Fruit fly (Drosophila melanogaster) whole organism, embryonic: ENCODE data around the gene ftz-f1.

Experiments used
- Adf1 ChIP-seq: fragments of 200-800 bp; sonication (Bioruptor generic); IDR thresholded peaks from 2 replicates; pipeline ENCODE4 v1.3.6; 2022; ENCODE audit warnings: missing biosample characterization, missing genetic modification characterization
- Antp ChIP-seq: fragments of 200-800 bp; sonication (Bioruptor generic); optimal IDR thresholded peaks from 3 replicates; lab custom pipeline; 2016; ENCODE audit warnings: missing biosample characterization, missing genetic modification characterization
- Bteb2 ChIP-seq: fragments of 200-800 bp; sonication (Bioruptor generic); optimal IDR thresholded peaks from 2 replicates; lab custom pipeline; 2016; ENCODE audit warnings: missing biosample characterization, missing genetic modification characterization
- CG1024 ChIP-seq: fragments of 200-800 bp; sonication (Bioruptor generic); IDR thresholded peaks from 2 replicates; pipeline ENCODE4 v1.3.6; 2022; ENCODE audit warnings: missing biosample characterization, missing genetic modification characterization
- CG10267 ChIP-seq: fragments of 200-800 bp; sonication (Bioruptor generic); optimal IDR thresholded peaks from 2 replicates; lab custom pipeline; 2018; ENCODE audit warnings: missing biosample characterization, mild to moderate bottlenecking, missing genetic modification characterization, moderate library complexity
- CG11085 ChIP-seq: fragments of 200-800 bp; sonication (Bioruptor generic); IDR thresholded peaks from 2 replicates; pipeline ENCODE4 v1.3.6; 2022; ENCODE audit warnings: missing biosample characterization, missing genetic modification characterization
- CG11093 ChIP-seq: fragments of 200-800 bp; sonication (Bioruptor generic); IDR thresholded peaks from 3 replicates; pipeline ENCODE4 v1.3.6; 2022; ENCODE audit warnings: missing biosample characterization, missing genetic modification characterization
- CG11456 ChIP-seq: fragments of 200-800 bp; sonication (Bioruptor generic); IDR thresholded peaks from 3 replicates; pipeline ENCODE4 v1.3.6; 2022; ENCODE audit warnings: missing biosample characterization, missing genetic modification characterization
- CG12219 ChIP-seq: fragments of 200-800 bp; sonication (Bioruptor generic); optimal IDR thresholded peaks from 3 replicates; lab custom pipeline; 2018; ENCODE audit warnings: missing biosample characterization, mild to moderate bottlenecking, missing genetic modification characterization
- CG12659 ChIP-seq: fragments of 200-800 bp; sonication (Bioruptor generic); optimal IDR thresholded peaks from 3 replicates; lab custom pipeline; 2017; ENCODE audit warnings: mild to moderate bottlenecking, missing biosample characterization, missing genetic modification reagents, missing genetic modification characterization
- CG16813 ChIP-seq: fragments of 200-800 bp; sonication (Bioruptor generic); IDR thresholded peaks from 3 replicates; pipeline ENCODE4 v1.3.6; 2022; ENCODE audit warnings: missing biosample characterization, missing genetic modification characterization; ENCODE audit not compliant: partially characterized antibody
- CG16863 ChIP-seq: fragments of 200-800 bp; sonication (Bioruptor generic); optimal IDR thresholded peaks from 3 replicates; lab custom pipeline; 2016; ENCODE audit warnings: missing biosample characterization, missing genetic modification characterization
- CG17328 ChIP-seq: fragments of 200-800 bp; sonication (Bioruptor generic); IDR thresholded peaks from 2 replicates; pipeline ENCODE4 v1.3.6; 2022; ENCODE audit warnings: missing biosample characterization, missing genetic modification characterization
- CG17385 ChIP-seq: fragments of 200-800 bp; sonication (Bioruptor generic); optimal IDR thresholded peaks from 3 replicates; lab custom pipeline; 2018; ENCODE audit warnings: missing biosample characterization, mild to moderate bottlenecking, missing genetic modification characterization
- CG18599 ChIP-seq: fragments of 200-800 bp; sonication (Bioruptor generic); optimal IDR thresholded peaks from 3 replicates; lab custom pipeline; 2017; ENCODE audit warnings: missing biosample characterization, missing genetic modification characterization, mild to moderate bottlenecking, moderate library complexity, missing genetic modification reagents
- CG30403 ChIP-seq: fragments of 200-800 bp; sonication (Bioruptor generic); optimal IDR thresholded peaks from 3 replicates; lab custom pipeline; 2016; ENCODE audit warnings: missing biosample characterization, missing genetic modification characterization
- CG34224 ChIP-seq: fragments of 200-800 bp; sonication (Bioruptor generic); IDR thresholded peaks from 3 replicates; pipeline ENCODE4 v1.3.6; 2022; ENCODE audit warnings: missing biosample characterization, missing genetic modification characterization; ENCODE audit not compliant: partially characterized antibody
- CG4360 ChIP-seq: fragments of 200-800 bp; sonication (Bioruptor generic); IDR thresholded peaks from 2 replicates; pipeline ENCODE4 v1.3.6; 2022; ENCODE audit warnings: missing biosample characterization, missing genetic modification characterization
- CG4404 ChIP-seq: fragments of 200-800 bp; sonication (Bioruptor generic); IDR thresholded peaks from 2 replicates; pipeline ENCODE4 v1.3.6; 2022; ENCODE audit warnings: missing biosample characterization, missing genetic modification characterization
- CG6813 ChIP-seq: fragments of 200-800 bp; sonication (Bioruptor generic); optimal IDR thresholded peaks from 2 replicates; lab custom pipeline; 2017; ENCODE audit warnings: missing biosample characterization, missing genetic modification characterization, mild to moderate bottlenecking, moderate library complexity, missing genetic modification reagents
- CG7357 ChIP-seq: fragments of 200-800 bp; sonication (Bioruptor generic); IDR thresholded peaks from 3 replicates; pipeline ENCODE4 v1.3.6; 2022; ENCODE audit warnings: missing biosample characterization, missing genetic modification characterization
- CG7786 ChIP-seq: fragments of 200-800 bp; sonication (Bioruptor generic); optimal IDR thresholded peaks from 2 replicates; lab custom pipeline; 2016; ENCODE audit warnings: missing biosample characterization, missing genetic modification characterization
- Chrac-16 ChIP-seq: fragments of 200-800 bp; sonication (Bioruptor generic); optimal IDR thresholded peaks from 3 replicates; lab custom pipeline; 2016; ENCODE audit warnings: missing biosample characterization, missing genetic modification characterization
- Doc3 ChIP-seq: fragments of 200-800 bp; sonication (Bioruptor generic); IDR thresholded peaks from 3 replicates; pipeline ENCODE4 v1.3.6; 2022; ENCODE audit warnings: missing biosample characterization, missing genetic modification characterization; ENCODE audit not compliant: partially characterized antibody
- Eip74EF ChIP-seq, 2 experiments: fragments of 200-800 bp in 1 of 2; fragments of >200 bp in 1 of 2; sonication (Bioruptor generic) in 1 of 2; optimal IDR thresholded peaks; 2 replicates each; lab custom pipeline; 2017 to 2019; ENCODE audit warnings: missing biosample characterization in 2 of 2, missing genetic modification characterization in 2 of 2, mild to moderate bottlenecking in 1 of 2, moderate library complexity in 1 of 2
- Hand ChIP-seq: fragments of 200-800 bp; sonication (Bioruptor generic); optimal IDR thresholded peaks from 2 replicates; lab custom pipeline; 2017; ENCODE audit warnings: mild to moderate bottlenecking, missing biosample characterization, missing genetic modification reagents, missing genetic modification characterization
- Med ChIP-seq: fragments of 200-800 bp; sonication (Bioruptor generic); peaks from one replicate; lab custom pipeline; 2016; ENCODE audit warnings: missing biosample characterization, missing genetic modification characterization, mild to moderate bottlenecking, inconsistent platforms, moderate library complexity
- Mrtf ChIP-seq: fragments of 200-800 bp; sonication (Bioruptor generic); IDR thresholded peaks from 3 replicates; pipeline ENCODE4 v1.3.6; 2022; ENCODE audit warnings: missing biosample characterization, missing genetic modification characterization
- NK7.1 ChIP-seq: fragments of 200-800 bp; sonication (Bioruptor generic); optimal IDR thresholded peaks from 3 replicates; lab custom pipeline; 2016; ENCODE audit warnings: missing biosample characterization, missing genetic modification characterization
- Nf-YA ChIP-seq: fragments of 200-800 bp; sonication (Bioruptor generic); IDR thresholded peaks from 2 replicates; pipeline ENCODE4 v1.3.6; 2022; ENCODE audit warnings: missing biosample characterization, missing genetic modification characterization
- Oli ChIP-seq: fragments of 200-800 bp; sonication (Bioruptor generic); optimal IDR thresholded peaks from 2 replicates; lab custom pipeline; 2018; ENCODE audit warnings: missing biosample characterization, mild to moderate bottlenecking, missing genetic modification characterization, moderate library complexity
- PHDP ChIP-seq: fragments of 200-800 bp; sonication (Bioruptor generic); optimal IDR thresholded peaks from 3 replicates; lab custom pipeline; 2018; ENCODE audit warnings: missing biosample characterization, mild to moderate bottlenecking, missing genetic modification characterization, moderate library complexity
- Side ChIP-seq: fragments of 200-800 bp; sonication (Bioruptor generic); optimal IDR thresholded peaks from 2 replicates; lab custom pipeline; 2016; ENCODE audit warnings: missing biosample characterization, missing genetic modification characterization
- ab ChIP-seq: fragments of 200-800 bp; sonication (Bioruptor generic); optimal IDR thresholded peaks from 2 replicates; lab custom pipeline; 2016; ENCODE audit warnings: missing biosample characterization, missing genetic modification characterization
- al ChIP-seq: fragments of 200-800 bp; sonication (Bioruptor generic); IDR thresholded peaks from 2 replicates; pipeline ENCODE4 v1.3.6; 2022; ENCODE audit warnings: missing biosample characterization, missing genetic modification characterization
- ara ChIP-seq: fragments of 200-800 bp; sonication (Bioruptor generic); IDR thresholded peaks from 2 replicates; pipeline ENCODE4 v1.3.6; 2022; ENCODE audit warnings: missing biosample characterization, missing genetic modification characterization
- ase ChIP-seq: fragments of 200-800 bp; sonication (Bioruptor generic); IDR thresholded peaks from 3 replicates; pipeline ENCODE4 v1.3.6; 2022; ENCODE audit warnings: missing biosample characterization, missing genetic modification characterization
- bigmax ChIP-seq: fragments of 200-800 bp; sonication (Bioruptor generic); optimal IDR thresholded peaks from 2 replicates; lab custom pipeline; 2018; ENCODE audit warnings: missing biosample characterization, mild to moderate bottlenecking, missing genetic modification characterization
- btn ChIP-seq: fragments of 200-800 bp; sonication (Bioruptor generic); optimal IDR thresholded peaks from 2 replicates; lab custom pipeline; 2016; ENCODE audit warnings: missing biosample characterization, missing genetic modification characterization
- disco-r ChIP-seq: fragments of 200-800 bp; sonication (Bioruptor generic); optimal IDR thresholded peaks from 2 replicates; lab custom pipeline; 2016; ENCODE audit warnings: missing biosample characterization, missing genetic modification characterization
- inv ChIP-seq: fragments of 200-800 bp; sonication (Bioruptor generic); IDR thresholded peaks from 2 replicates; pipeline ENCODE4 v1.3.6; 2022; ENCODE audit warnings: missing biosample characterization, missing genetic modification characterization; ENCODE audit not compliant: partially characterized antibody
- kay ChIP-seq: fragments of 200-800 bp; sonication (Bioruptor generic); optimal IDR thresholded peaks from 2 replicates; lab custom pipeline; 2016; ENCODE audit warnings: missing biosample characterization, missing genetic modification characterization
- lov ChIP-seq, 2 experiments: fragments of 200-800 bp in 1 of 2; fragments of >200 bp in 1 of 2; sonication (Bioruptor generic) in 1 of 2; IDR thresholded peaks in 1 of 2; optimal IDR thresholded peaks in 1 of 2; 2 replicates in 1 of 2; 3 replicates in 1 of 2; pipeline versions ENCODE4 v1.3.6 to Lab custom; 2017 to 2022; ENCODE audit warnings: missing biosample characterization in 1 of 2, missing genetic modification characterization in 1 of 2
- mam ChIP-seq: fragments of 200-800 bp; sonication (Bioruptor generic); optimal IDR thresholded peaks from 3 replicates; lab custom pipeline; 2016; ENCODE audit warnings: missing biosample characterization, missing genetic modification characterization
- prd ChIP-seq, 3 experiments: fragments of >200 bp in 2 of 3; fragments of 200-800 bp in 1 of 3; sonication (Bioruptor generic) in 1 of 3; optimal IDR thresholded peaks in 2 of 3; IDR thresholded peaks in 1 of 3; 2 replicates in 2 of 3; 3 replicates in 1 of 3; pipeline versions ENCODE4 v1.3.6 to Lab custom; 2017 to 2022; ENCODE audit warnings: missing biosample characterization in 1 of 3, missing genetic modification characterization in 1 of 3
- pum ChIP-seq: fragments of 200-800 bp; sonication (Bioruptor generic); optimal IDR thresholded peaks from 2 replicates; lab custom pipeline; 2016; ENCODE audit warnings: missing biosample characterization, missing genetic modification characterization
- run ChIP-seq: fragments of 200-800 bp; sonication (Bioruptor generic); optimal IDR thresholded peaks from 3 replicates; lab custom pipeline; 2018; ENCODE audit warnings: missing biosample characterization, mild to moderate bottlenecking, missing genetic modification characterization
- scrt ChIP-seq: fragments of 200-800 bp; sonication (Bioruptor generic); optimal IDR thresholded peaks from 2 replicates; lab custom pipeline; 2018; ENCODE audit warnings: missing biosample characterization, mild to moderate bottlenecking, missing genetic modification characterization, moderate library complexity
- seq ChIP-seq: fragments of 200-800 bp; sonication (Bioruptor generic); IDR thresholded peaks from 2 replicates; pipeline ENCODE4 v1.3.6; 2022; ENCODE audit warnings: missing biosample characterization, missing genetic modification characterization
- tgo ChIP-seq: fragments of 200-800 bp; sonication (Bioruptor generic); IDR thresholded peaks from 3 replicates; pipeline ENCODE4 v1.3.6; 2022; ENCODE audit warnings: missing biosample characterization, missing genetic modification characterization
- wor ChIP-seq: fragments of 200-800 bp; sonication (Bioruptor generic); IDR thresholded peaks from 2 replicates; pipeline ENCODE4 v1.3.6; 2022; ENCODE audit warnings: missing biosample characterization, missing genetic modification characterization

The ftz-f1 gene

dm6 chr3L:18828318-18828717, 27.2 kb upstream of the ftz-f1 start (continued):
- no peak for TF ChIP-seq tgo
- no peak for TF ChIP-seq seq (GFP tag; lab: Robert Waterston, UW)
- TF ChIP-seq Med, result peak; percentile 53
- no peak for TF ChIP-seq Chrac-16 (GFP tag; lab: Kevin White, UChicago)
- no peak for TF ChIP-seq Antp (GFP tag; lab: Kevin White, UChicago)
- TF ChIP-seq CG16863 (GFP tag; lab: Kevin White, UChicago), result no peak
- no peak for TF ChIP-seq Adf1 (GFP tag; lab: Robert Waterston, UW)
- peak; percentile 58 for TF ChIP-seq Doc3 (GFP tag; lab: Robert Waterston, UW)
- no peak for TF ChIP-seq mam (GFP tag; lab: Kevin White, UChicago)
- TF ChIP-seq CG11085 (GFP tag; lab: Robert Waterston, UW), result no peak
- TF ChIP-seq CG18599 (GFP tag; lab: Kevin White, UChicago), result no peak
- no peak for TF ChIP-seq al (GFP tag; lab: Robert Waterston, UW)
- no peak for TF ChIP-seq bigmax
- no peak for TF ChIP-seq CG1024 (GFP tag; lab: Robert Waterston, UW)
- no peak for TF ChIP-seq CG11456
- TF ChIP-seq kay (GFP tag; lab: Kevin White, UChicago), result no peak
- TF ChIP-seq scrt (GFP tag; lab: Kevin White, UChicago), result peak; percentile 97
- no peak for TF ChIP-seq Side (GFP tag; lab: Kevin White, UChicago)
- no peak for TF ChIP-seq CG7357 (GFP tag; lab: Robert Waterston, UW)
- no peak for TF ChIP-seq pum
- no peak for TF ChIP-seq PHDP
- TF ChIP-seq inv (GFP tag; lab: Robert Waterston, UW), result no peak
- TF ChIP-seq CG17328 (GFP tag; lab: Robert Waterston, UW), result no peak
- no peak for TF ChIP-seq ab
- TF ChIP-seq Bteb2, result no peak
- TF ChIP-seq wor, result no peak
- no peak for TF ChIP-seq ara
- no peak for TF ChIP-seq CG17385 (GFP tag; lab: Kevin White, UChicago)
- TF ChIP-seq NK7.1 (GFP tag; lab: Kevin White, UChicago), result no peak
- no peak for TF ChIP-seq lov (optimal IDR thresholded peaks at IDR 0.05; lab: Kevin White, UChicago)
- no peak for TF ChIP-seq lov (GFP tag; IDR thresholded peaks at IDR 0.05; lab: Robert Waterston, UW)
- TF ChIP-seq CG12219, result no peak
- TF ChIP-seq Oli (tag; lab: Kevin White, UChicago), result no peak
- TF ChIP-seq Nf-YA, result no peak
- no peak for TF ChIP-seq Eip74EF (GFP tag; optimal IDR thresholded peaks at IDR 0.05; lab: Kevin White, UChicago)
- TF ChIP-seq CG11093 (GFP tag; lab: Robert Waterston, UW), result no peak
- TF ChIP-seq CG30403 (GFP tag; lab: Kevin White, UChicago), result no peak
- peak; percentile 75 for TF ChIP-seq CG34224 (GFP tag; lab: Robert Waterston, UW)
- TF ChIP-seq Hand (GFP tag; lab: Kevin White, UChicago), result no peak
- no peak for TF ChIP-seq CG4404
- no peak for TF ChIP-seq Mrtf (GFP tag; lab: Robert Waterston, UW)
- no peak for TF ChIP-seq run (tag; lab: Kevin White, UChicago)
- peak; percentile 60 for TF ChIP-seq CG16813 (GFP tag; lab: Robert Waterston, UW)
- TF ChIP-seq CG12659, result peak; percentile 27
- no peak for TF ChIP-seq btn (GFP tag; lab: Kevin White, UChicago)
- TF ChIP-seq CG10267 (tag; lab: Kevin White, UChicago), result peak; percentile 25
- TF ChIP-seq CG6813 (GFP tag; lab: Kevin White, UChicago), result no peak
- no peak for TF ChIP-seq ase (GFP tag; lab: Robert Waterston, UW)
- TF ChIP-seq disco-r (GFP tag; lab: Kevin White, UChicago), result no peak
- TF ChIP-seq prd (optimal IDR thresholded peaks at IDR 0.05; lab: Kevin White, UChicago), result no peak
- no peak for TF ChIP-seq prd (GFP tag; IDR thresholded peaks at IDR 0.05; lab: Robert Waterston, UW)
- no peak for TF ChIP-seq CG4360 (GFP tag; lab: Robert Waterston, UW)
- TF ChIP-seq CG7786 (GFP tag; lab: Kevin White, UChicago), result no peak
